Fruit fly (Drosophila melanogaster): ENCODE data around the gene Eno.

- TF ChIP-seq Crg-1 (GFP tag; optimal IDR thresholded peaks at IDR 0.05) (no peak), Mnt (GFP tag; optimal IDR thresholded peaks at IDR 0.05) (no peak), tj (GFP tag; optimal IDR thresholded peaks at IDR 0.05) (no peak), Clk (GFP tag; optimal IDR thresholded peaks at IDR 0.05) (no peak), ovo (GFP tag; optimal IDR thresholded peaks at IDR 0.05) (no peak), bab1 (GFP tag; optimal IDR thresholded peaks at IDR 0.05) (no peak), CG5204 (GFP tag; optimal IDR thresholded peaks at IDR 0.05) (no peak), CG14711 (tag; optimal IDR thresholded peaks at IDR 0.05) (no peak), cnc (optimal IDR thresholded peaks at IDR 0.05) (no peak), cic (GFP tag; optimal IDR thresholded peaks at IDR 0.05) (no peak), kay (GFP tag; ENCODE audit: borderline replicate concordance) (peak; percentile 93), CG12768 (GFP tag; optimal IDR thresholded peaks at IDR 0.05) (no peak)
Observed at dm6 chr2L:1724592-1724940, 4.9 kb downstream of the Eno start.
